Fruit fly (Drosophila melanogaster) whole organism, embryonic: ENCODE results near the gene Cdk1.
A peak's percentile ranks its signal among the peaks of the same experiment; 100 is the strongest.

Experiments
- Atf3 ChIP-seq: fragments of 200-800 bp; sonication (Bioruptor generic); optimal IDR thresholded peaks from 3 replicates; lab custom pipeline; 2016; ENCODE audit warnings: missing biosample characterization, missing genetic modification characterization
- CG10366 ChIP-seq: fragments of 200-800 bp; sonication (Bioruptor generic); IDR thresholded peaks from 2 replicates; pipeline ENCODE4 v1.3.6; 2022; ENCODE audit warnings: missing biosample characterization, missing genetic modification characterization
- CG11398 ChIP-seq: fragments of 200-800 bp; sonication (Bioruptor generic); optimal IDR thresholded peaks from 2 replicates; lab custom pipeline; 2016; ENCODE audit warnings: missing biosample characterization, missing genetic modification characterization
- CG11723 ChIP-seq: fragments of 200-800 bp; sonication (Bioruptor generic); optimal IDR thresholded peaks from 2 replicates; lab custom pipeline; 2017; ENCODE audit warnings: missing biosample characterization, mild to moderate bottlenecking, missing genetic modification characterization
- CG12071 ChIP-seq: fragments of 200-800 bp; sonication (Bioruptor generic); optimal IDR thresholded peaks from 3 replicates; lab custom pipeline; 2018; ENCODE audit warnings: missing biosample characterization, mild to moderate bottlenecking, missing genetic modification characterization
- CG13296 ChIP-seq: fragments of 200-800 bp; sonication (Bioruptor generic); optimal IDR thresholded peaks from 3 replicates; lab custom pipeline; 2018; ENCODE audit warnings: missing biosample characterization, mild to moderate bottlenecking, missing genetic modification characterization
- CG14710 ChIP-seq: fragments of 200-800 bp; sonication (Bioruptor generic); optimal IDR thresholded peaks from 3 replicates; lab custom pipeline; 2019; ENCODE audit warnings: missing biosample characterization, mild to moderate bottlenecking, missing genetic modification characterization, moderate library complexity
- CG15479 ChIP-seq: fragments of 200-800 bp; sonication (Bioruptor generic); optimal IDR thresholded peaks from 3 replicates; lab custom pipeline; 2019; ENCODE audit warnings: missing biosample characterization, mild to moderate bottlenecking, missing genetic modification characterization, moderate library complexity
- CG15696 ChIP-seq: fragments of 200-800 bp; sonication (Bioruptor generic); optimal IDR thresholded peaks from 2 replicates; lab custom pipeline; 2019; ENCODE audit warnings: missing biosample characterization, mild to moderate bottlenecking, missing genetic modification characterization, moderate library complexity
- CG18262 ChIP-seq: fragments of 200-800 bp; optimal IDR thresholded peaks from 3 replicates; lab custom pipeline; 2019; ENCODE audit warnings: missing biosample characterization, mild to moderate bottlenecking, missing genetic modification characterization, moderate library complexity
- CG2712 ChIP-seq: fragments of 200-800 bp; optimal IDR thresholded peaks from 3 replicates; lab custom pipeline; 2019; ENCODE audit warnings: missing biosample characterization, mild to moderate bottlenecking, missing genetic modification characterization, moderate library complexity
- CG31224 ChIP-seq: fragments of 200-800 bp; sonication (Bioruptor generic); IDR thresholded peaks from 2 replicates; pipeline ENCODE4 v1.3.6; 2022; ENCODE audit warnings: missing biosample characterization, missing genetic modification characterization
- CG32532 ChIP-seq: fragments of 200-800 bp; sonication (Bioruptor generic); IDR thresholded peaks from 2 replicates; pipeline ENCODE4 v1.3.6; 2022; ENCODE audit warnings: missing biosample characterization, missing genetic modification characterization
- CG32772 ChIP-seq: fragments of 200-800 bp; sonication (Bioruptor generic); IDR thresholded peaks from 2 replicates; pipeline ENCODE4 v1.3.6; 2022; ENCODE audit warnings: missing biosample characterization, missing genetic modification characterization
- CG33213 ChIP-seq: fragments of 200-800 bp; sonication (Bioruptor generic); optimal IDR thresholded peaks from 3 replicates; lab custom pipeline; 2016; ENCODE audit warnings: missing biosample characterization, missing genetic modification characterization
- CG3838 ChIP-seq: fragments of 200-800 bp; sonication (Bioruptor generic); optimal IDR thresholded peaks from 3 replicates; lab custom pipeline; 2016; ENCODE audit warnings: missing biosample characterization, missing genetic modification characterization
- CG6683 ChIP-seq: fragments of 200-800 bp; sonication (Bioruptor generic); optimal IDR thresholded peaks from 2 replicates; lab custom pipeline; 2017; ENCODE audit warnings: missing biosample characterization, mild to moderate bottlenecking, missing genetic modification characterization, missing genetic modification reagents
- CG6854 ChIP-seq: fragments of 200-800 bp; sonication (Bioruptor generic); optimal IDR thresholded peaks from 3 replicates; lab custom pipeline; 2017; ENCODE audit warnings: missing biosample characterization, mild to moderate bottlenecking, missing genetic modification characterization
- CG7786 ChIP-seq: fragments of 200-800 bp; sonication (Bioruptor generic); optimal IDR thresholded peaks from 2 replicates; lab custom pipeline; 2016; ENCODE audit warnings: missing biosample characterization, missing genetic modification characterization
- Dad ChIP-seq: fragments of 200-800 bp; sonication (Bioruptor generic); optimal IDR thresholded peaks from 3 replicates; lab custom pipeline; 2016; ENCODE audit warnings: missing biosample characterization, missing genetic modification characterization
- Doc3 ChIP-seq: fragments of 200-800 bp; sonication (Bioruptor generic); IDR thresholded peaks from 3 replicates; pipeline ENCODE4 v1.3.6; 2022; ENCODE audit warnings: missing biosample characterization, missing genetic modification characterization; ENCODE audit not compliant: partially characterized antibody
- ERR ChIP-seq: fragments of 200-800 bp; sonication (Bioruptor generic); optimal IDR thresholded peaks from 2 replicates; lab custom pipeline; 2016; ENCODE audit warnings: missing biosample characterization, missing genetic modification characterization
- Ets65A ChIP-seq: fragments of 200-800 bp; sonication (Bioruptor generic); peaks from one replicate; lab custom pipeline; 2016; ENCODE audit warnings: missing biosample characterization, missing genetic modification characterization
- Fer1 ChIP-seq: fragments of 200-800 bp; sonication (Bioruptor generic); optimal IDR thresholded peaks from 2 replicates; lab custom pipeline; 2017; ENCODE audit warnings: missing biosample characterization, mild to moderate bottlenecking, missing genetic modification characterization
- Myb ChIP-seq: fragments of 200-800 bp; sonication (Bioruptor generic); optimal IDR thresholded peaks from 2 replicates; lab custom pipeline; 2016; ENCODE audit warnings: missing biosample characterization, missing genetic modification characterization
- Nf-YA ChIP-seq: fragments of 200-800 bp; sonication (Bioruptor generic); IDR thresholded peaks from 2 replicates; pipeline ENCODE4 v1.3.6; 2022; ENCODE audit warnings: missing biosample characterization, missing genetic modification characterization
- Sin3A ChIP-seq: fragments of >200 bp; optimal IDR thresholded peaks from 2 replicates; lab custom pipeline; 2018
- ac ChIP-seq: fragments of 200-800 bp; sonication (Bioruptor generic); optimal IDR thresholded peaks from 3 replicates; lab custom pipeline; 2017; ENCODE audit warnings: missing biosample characterization, mild to moderate bottlenecking, missing genetic modification characterization
- amos ChIP-seq: fragments of 200-800 bp; sonication (Bioruptor generic); IDR thresholded peaks from 2 replicates; pipeline ENCODE4 v1.3.6; 2022; ENCODE audit warnings: missing biosample characterization, missing genetic modification characterization; ENCODE audit not compliant: partially characterized antibody
- chn ChIP-seq: fragments of 200-800 bp; sonication (Bioruptor generic); optimal IDR thresholded peaks from 2 replicates; lab custom pipeline; 2016; ENCODE audit warnings: missing biosample characterization, missing genetic modification characterization
- ems ChIP-seq: fragments of 200-800 bp; sonication (Bioruptor generic); optimal IDR thresholded peaks from 3 replicates; lab custom pipeline; 2016; ENCODE audit warnings: missing biosample characterization, missing genetic modification characterization
- exex ChIP-seq: fragments of 200-800 bp; sonication (Bioruptor generic); optimal IDR thresholded peaks from 4 replicates; lab custom pipeline; 2018; ENCODE audit warnings: missing biosample characterization, mild to moderate bottlenecking, missing genetic modification characterization, moderate library complexity
- fd102C ChIP-seq: fragments of 200-800 bp; sonication (Bioruptor generic); optimal IDR thresholded peaks from 2 replicates; lab custom pipeline; 2018; ENCODE audit warnings: missing biosample characterization, mild to moderate bottlenecking, missing genetic modification characterization, moderate library complexity
- ftz-f1 ChIP-seq: fragments of 200-800 bp; sonication (Bioruptor generic); optimal IDR thresholded peaks from 2 replicates; lab custom pipeline; 2016; ENCODE audit warnings: missing biosample characterization, missing genetic modification characterization
- gce ChIP-seq: fragments of 200-800 bp; sonication (Bioruptor generic); IDR thresholded peaks from 3 replicates; pipeline ENCODE4 v1.3.6; 2022; ENCODE audit warnings: missing biosample characterization, missing genetic modification characterization
- gt ChIP-seq: fragments of 200-800 bp; sonication (Bioruptor generic); IDR thresholded peaks from 2 replicates; pipeline ENCODE4 v1.3.6; 2022; ENCODE audit warnings: missing biosample characterization, missing genetic modification characterization
- inv ChIP-seq: fragments of 200-800 bp; sonication (Bioruptor generic); IDR thresholded peaks from 2 replicates; pipeline ENCODE4 v1.3.6; 2022; ENCODE audit warnings: missing biosample characterization, missing genetic modification characterization; ENCODE audit not compliant: partially characterized antibody
- lab ChIP-seq: fragments of 200-800 bp; sonication (Bioruptor generic); optimal IDR thresholded peaks from 3 replicates; lab custom pipeline; 2017; ENCODE audit warnings: missing biosample characterization, missing genetic modification characterization, mild to moderate bottlenecking, moderate library complexity, missing genetic modification reagents
- maf-S ChIP-seq: fragments of 200-800 bp; sonication (Bioruptor generic); optimal IDR thresholded peaks from 2 replicates; lab custom pipeline; 2016; ENCODE audit warnings: missing biosample characterization, missing genetic modification characterization
- mirr ChIP-seq: fragments of 200-800 bp; sonication (Bioruptor generic); optimal IDR thresholded peaks from 3 replicates; lab custom pipeline; 2018; ENCODE audit warnings: missing biosample characterization, mild to moderate bottlenecking, missing genetic modification characterization
- nom ChIP-seq: fragments of 200-800 bp; sonication (Bioruptor generic); optimal IDR thresholded peaks from 2 replicates; lab custom pipeline; 2017; ENCODE audit warnings: missing biosample characterization, missing genetic modification characterization, mild to moderate bottlenecking, moderate library complexity, missing genetic modification reagents
- org-1 ChIP-seq: fragments of 200-800 bp; sonication (Bioruptor generic); optimal IDR thresholded peaks from 2 replicates; lab custom pipeline; 2017; ENCODE audit warnings: missing biosample characterization, missing genetic modification characterization
- pnt ChIP-seq: fragments of 200-800 bp; sonication (Bioruptor generic); optimal IDR thresholded peaks from 3 replicates; lab custom pipeline; 2016; ENCODE audit warnings: missing biosample characterization, missing genetic modification characterization
- pum ChIP-seq: fragments of 200-800 bp; sonication (Bioruptor generic); optimal IDR thresholded peaks from 2 replicates; lab custom pipeline; 2016; ENCODE audit warnings: missing biosample characterization, missing genetic modification characterization
- sim ChIP-seq: fragments of 200-800 bp; sonication (Bioruptor generic); IDR thresholded peaks from 2 replicates; pipeline ENCODE4 v1.3.6; 2022; ENCODE audit warnings: missing biosample characterization, missing genetic modification characterization
- so ChIP-seq: fragments of 200-800 bp; sonication (Bioruptor generic); IDR thresholded peaks from 3 replicates; pipeline ENCODE4 v1.3.6; 2022; ENCODE audit warnings: missing biosample characterization, missing genetic modification characterization
- ssp ChIP-seq: fragments of 200-800 bp; sonication (Bioruptor generic); IDR thresholded peaks from 2 replicates; pipeline ENCODE4 v1.3.6; 2022; ENCODE audit warnings: missing biosample characterization, missing genetic modification characterization
- stc ChIP-seq: fragments of 200-800 bp; sonication (Bioruptor generic); IDR thresholded peaks from 2 replicates; pipeline ENCODE4 v1.3.6; 2022; ENCODE audit warnings: missing biosample characterization, missing genetic modification characterization
- tll ChIP-seq, 2 experiments: fragments of 200-800 bp in 1 of 2; fragments of >200 bp in 1 of 2; sonication (Bioruptor generic) in 1 of 2; optimal IDR thresholded peaks; 2 replicates each; lab custom pipeline; 2017 to 2019; ENCODE audit warnings: missing biosample characterization in 2 of 2, missing genetic modification characterization in 2 of 2, mild to moderate bottlenecking in 1 of 2, moderate library complexity in 1 of 2
- wdn ChIP-seq: fragments of 200-800 bp; sonication (Bioruptor generic); IDR thresholded peaks from 2 replicates; pipeline ENCODE4 v1.3.6; 2022; ENCODE audit warnings: missing biosample characterization, missing genetic modification characterization
- zen ChIP-seq: fragments of 200-800 bp; sonication (Bioruptor generic); optimal IDR thresholded peaks from 3 replicates; lab custom pipeline; 2018; ENCODE audit warnings: missing biosample characterization, mild to moderate bottlenecking, missing genetic modification characterization, moderate library complexity

Cdk1 gene

dm6 chr2L:10381890-10382450 is 4.1 kb downstream of the Cdk1 start, which contains the start of gene CG5096 (continued):
- TF ChIP-seq exex (tag; lab: Kevin White, UChicago) (peak; percentile 97), CG14710 (tag; lab: Kevin White, UChicago) (peak; percentile 67), zen (tag; lab: Kevin White, UChicago) (peak; percentile 66), amos (GFP tag; lab: Robert Waterston, UW) (no peak), so (GFP tag; lab: Robert Waterston, UW) (peak; percentile 93), ac (GFP tag; lab: Kevin White, UChicago) (no peak), CG11723 (GFP tag; lab: Kevin White, UChicago) (peak; percentile 70), CG18262 (tag; lab: Kevin White, UChicago) (peak; percentile 87), Ets65A (GFP tag; lab: Kevin White, UChicago) (peak; percentile 51), Doc3 (GFP tag; lab: Robert Waterston, UW) (no peak), tll (GFP tag; optimal IDR thresholded peaks at IDR 0.05; lab: Kevin White, UChicago) (no peak), gt (GFP tag; lab: Robert Waterston, UW) (no peak), gce (GFP tag; lab: Robert Waterston, UW) (no peak; the same call in 2 of the 3 replicates), CG10366 (GFP tag; lab: Robert Waterston, UW) (peak; percentile 91), pum (GFP tag; lab: Kevin White, UChicago) (peak; percentile 53), CG3838 (GFP tag; lab: Kevin White, UChicago) (peak; percentile 49), inv (no peak), CG13296 (GFP tag; lab: Kevin White, UChicago) (peak; percentile 94), CG33213 (peak; percentile 45), pnt (GFP tag; lab: Kevin White, UChicago) (peak; percentile 71), CG11398 (GFP tag; lab: Kevin White, UChicago) (peak; percentile 62), CG6683 (peak; percentile 82), maf-S (peak; percentile 67), lab (GFP tag; lab: Kevin White, UChicago) (peak; percentile 97), CG7786 (GFP tag; lab: Kevin White, UChicago) (peak; percentile 84), Sin3A (lab: Kevin White, UChicago) (no peak), Fer1 (GFP tag; lab: Kevin White, UChicago) (peak; percentile 95), Atf3 (peak; percentile 37), CG2712 (tag; lab: Kevin White, UChicago) (peak; percentile 90), CG15696 (peak; percentile 42), nom (GFP tag; lab: Kevin White, UChicago) (no peak), CG12071 (GFP tag; lab: Kevin White, UChicago) (no peak), org-1 (GFP tag; lab: Kevin White, UChicago) (peak; percentile 78), CG15479 (GFP tag; lab: Kevin White, UChicago) (no peak), Dad (GFP tag; lab: Kevin White, UChicago) (peak; percentile 51), Myb (GFP tag; lab: Kevin White, UChicago) (peak; percentile 68), mirr (GFP tag; lab: Kevin White, UChicago) (peak; percentile 91), CG32532 (GFP tag; lab: Robert Waterston, UW) (peak; percentile 89), ftz-f1 (peak; percentile 29), Nf-YA (GFP tag; lab: Robert Waterston, UW) (peak; percentile 76), chn (GFP tag; lab: Kevin White, UChicago) (peak; percentile 55), wdn (GFP tag; lab: Robert Waterston, UW) (peak; percentile 79), fd102C (GFP tag; lab: Kevin White, UChicago) (no peak), CG32772 (GFP tag; lab: Robert Waterston, UW) (peak; percentile 79), ERR (GFP tag; lab: Kevin White, UChicago) (peak; percentile 77), ems (GFP tag; lab: Kevin White, UChicago) (peak; percentile 81), CG31224 (GFP tag; lab: Robert Waterston, UW) (peak; percentile 72; the same call in 1 of the 2 replicates), sim (GFP tag; lab: Robert Waterston, UW) (peak; percentile 70; the same call in 1 of the 2 replicates), ssp (peak; percentile 62), stc (GFP tag; lab: Robert Waterston, UW) (peak; percentile 86), CG6854 (GFP tag; lab: Kevin White, UChicago) (peak; percentile 89)
